Fruit fly (Drosophila melanogaster) whole organism, wandering third instar larva: ENCODE data around the gene Cpr76Ba.
A peak's percentile ranks its signal among the peaks of the same experiment; 100 is the strongest.

ENCODE experiments used
- Abd-B ChIP-seq: fragments of >200 bp; optimal IDR thresholded peaks from 2 replicates; lab custom pipeline; 2017; ENCODE audit warnings: missing biosample characterization, missing genetic modification characterization
- CG32264 ChIP-seq: fragments of 200-800 bp; sonication (Bioruptor generic); optimal IDR thresholded peaks from 2 replicates; lab custom pipeline; 2016; ENCODE audit warnings: missing biosample characterization, missing genetic modification characterization
- CG9705 ChIP-seq: fragments of 200-800 bp; sonication (Bioruptor generic); optimal IDR thresholded peaks from 2 replicates; lab custom pipeline; 2018; ENCODE audit warnings: missing biosample characterization, mild to moderate bottlenecking, missing genetic modification characterization
- Dfd ChIP-seq: fragments of >200 bp; optimal IDR thresholded peaks from 2 replicates; lab custom pipeline; 2017; ENCODE audit warnings: missing biosample characterization, missing genetic modification characterization
- GATAd ChIP-seq: sonication (Bioruptor generic); optimal IDR thresholded peaks from 2 replicates; lab custom pipeline; 2016; ENCODE audit warnings: missing biosample characterization, missing genetic modification characterization
- HLH106 ChIP-seq: fragments of 200-800 bp; optimal IDR thresholded peaks from 3 replicates; lab custom pipeline; 2019; ENCODE audit warnings: missing biosample characterization, mild to moderate bottlenecking, missing genetic modification characterization, moderate library complexity
- Hnf4 ChIP-seq: fragments of 200-800 bp; sonication (Bioruptor generic); optimal IDR thresholded peaks from 2 replicates; lab custom pipeline; 2016; ENCODE audit warnings: missing biosample characterization, mild to moderate bottlenecking, missing genetic modification characterization
- Hr78 ChIP-seq: fragments of >200 bp; optimal IDR thresholded peaks from 2 replicates; lab custom pipeline; 2017; ENCODE audit warnings: missing biosample characterization, missing genetic modification characterization
- Hr83 ChIP-seq: fragments of 200-300 bp; sonication (Bioruptor generic); optimal IDR thresholded peaks from 2 replicates; lab custom pipeline; 2016; ENCODE audit warnings: missing biosample characterization, mild to moderate bottlenecking, missing genetic modification characterization, moderate library complexity; ENCODE audit not compliant: poor library complexity, severe bottlenecking
- Jra ChIP-seq: sonication (Bioruptor generic); optimal IDR thresholded peaks from 2 replicates; lab custom pipeline; 2016; ENCODE audit warnings: missing biosample characterization, missing genetic modification characterization
- Mio ChIP-seq: sonication (Bioruptor generic); optimal IDR thresholded peaks from 2 replicates; lab custom pipeline; 2016; ENCODE audit warnings: missing biosample characterization, missing genetic modification characterization
- Myc ChIP-seq: fragments of >200 bp; optimal IDR thresholded peaks from 2 replicates; lab custom pipeline; 2017
- OdsH ChIP-seq: fragments of 200-800 bp; sonication (Bioruptor generic); optimal IDR thresholded peaks from 2 replicates; lab custom pipeline; 2016; ENCODE audit warnings: missing biosample characterization, mild to moderate bottlenecking, missing genetic modification characterization
- Rel ChIP-seq, 2 experiments: fragments of 200-800 bp; sonication (Bioruptor generic) in 1 of 2; optimal IDR thresholded peaks; 2 replicates in 1 of 2; 3 replicates in 1 of 2; lab custom pipeline; 2016 to 2019; ENCODE audit warnings: mild to moderate bottlenecking in 2 of 2, missing biosample characterization in 2 of 2, missing genetic modification characterization in 2 of 2, moderate library complexity in 1 of 2
- Vsx2 ChIP-seq: fragments of 200-300, 225-300 bp; sonication (Bioruptor generic); optimal IDR thresholded peaks from 2 replicates; lab custom pipeline; 2018; ENCODE audit warnings: missing biosample characterization, missing genetic modification characterization; ENCODE audit not compliant: partially characterized antibody
- br ChIP-seq: fragments of 200-800 bp; sonication (Bioruptor generic); optimal IDR thresholded peaks from 2 replicates; lab custom pipeline; 2016; ENCODE audit warnings: missing biosample characterization, missing genetic modification characterization
- brk ChIP-seq: fragments of 200-800 bp; sonication (Bioruptor generic); optimal IDR thresholded peaks from 2 replicates; lab custom pipeline; 2016; ENCODE audit warnings: missing biosample characterization, mild to moderate bottlenecking, missing genetic modification characterization
- dl ChIP-seq, 2 experiments: fragments of 175-275, 200-275 bp in 1 of 2; fragments of 200-275 bp in 1 of 2; sonication (Bioruptor generic); optimal IDR thresholded peaks; lab custom pipeline; 2018; ENCODE audit warnings: mild to moderate bottlenecking in 2 of 2, missing biosample characterization in 2 of 2, missing genetic modification characterization in 2 of 2, moderate library complexity in 2 of 2; ENCODE audit not compliant: partially characterized antibody in 2 of 2, insufficient read depth in 1 of 2
- dmrt93B ChIP-seq: fragments of 200-800 bp; sonication (Bioruptor generic); optimal IDR thresholded peaks from 2 replicates; lab custom pipeline; 2018; ENCODE audit warnings: missing biosample characterization, mild to moderate bottlenecking, missing genetic modification characterization
- dsf ChIP-seq: sonication (Bioruptor generic); optimal IDR thresholded peaks from 2 replicates; lab custom pipeline; 2016; ENCODE audit warnings: missing biosample characterization, missing genetic modification characterization, borderline replicate concordance
- ey ChIP-seq: fragments of 200-800 bp; sonication (Bioruptor generic); optimal IDR thresholded peaks from 2 replicates; lab custom pipeline; 2016; ENCODE audit warnings: missing biosample characterization, missing genetic modification characterization
- foxo ChIP-seq, 2 experiments: fragments of 200-800 bp; sonication (Bioruptor generic); optimal IDR thresholded peaks; 2 replicates in 1 of 2; 3 replicates in 1 of 2; lab custom pipeline; 2016 to 2017; ENCODE audit warnings: missing biosample characterization in 2 of 2, missing genetic modification characterization in 2 of 2
- fru ChIP-seq: fragments of 200-800 bp; sonication (Bioruptor generic); optimal IDR thresholded peaks from 3 replicates; lab custom pipeline; 2016; ENCODE audit warnings: missing biosample characterization, mild to moderate bottlenecking, missing genetic modification characterization
- h ChIP-seq: fragments of 200-800 bp; sonication (Bioruptor generic); optimal IDR thresholded peaks from 3 replicates; lab custom pipeline; 2016; ENCODE audit warnings: missing biosample characterization, mild to moderate bottlenecking, missing genetic modification characterization
- jim ChIP-seq: fragments of 175-275, 200-325 bp; sonication (Bioruptor generic); optimal IDR thresholded peaks from 2 replicates; lab custom pipeline; 2016; ENCODE audit warnings: missing biosample characterization, mild to moderate bottlenecking, missing genetic modification characterization
- lola ChIP-seq: fragments of >200 bp; optimal IDR thresholded peaks from 2 replicates; lab custom pipeline; 2017; ENCODE audit warnings: missing biosample characterization, missing genetic modification characterization
- pan ChIP-seq: fragments of >200 bp; optimal IDR thresholded peaks from 2 replicates; lab custom pipeline; 2017
- psq ChIP-seq: fragments of 200-800 bp; sonication (Bioruptor generic); optimal IDR thresholded peaks from 3 replicates; lab custom pipeline; 2017; ENCODE audit warnings: missing biosample characterization, mild to moderate bottlenecking, missing genetic modification characterization, moderate library complexity
- rgr ChIP-seq: fragments of 200-800 bp; sonication (Bioruptor generic); optimal IDR thresholded peaks from 3 replicates; lab custom pipeline; 2016; ENCODE audit warnings: missing biosample characterization, mild to moderate bottlenecking, missing genetic modification characterization
- sage ChIP-seq: fragments of 200-800 bp; sonication (Bioruptor generic); optimal IDR thresholded peaks from 2 replicates; lab custom pipeline; 2016; ENCODE audit warnings: missing biosample characterization, mild to moderate bottlenecking, missing genetic modification characterization
- sv ChIP-seq: fragments of 200-800 bp; sonication (Bioruptor generic); optimal IDR thresholded peaks from 3 replicates; lab custom pipeline; 2016; ENCODE audit warnings: missing biosample characterization, missing genetic modification characterization
- tai ChIP-seq: sonication (Bioruptor generic); optimal IDR thresholded peaks from 2 replicates; lab custom pipeline; 2016; ENCODE audit warnings: missing biosample characterization, missing genetic modification characterization
- usp ChIP-seq: fragments of >200 bp; optimal IDR thresholded peaks from 2 replicates; lab custom pipeline; 2017; ENCODE audit warnings: missing biosample characterization, missing genetic modification characterization
- woc ChIP-seq: sonication (Bioruptor generic); optimal IDR thresholded peaks from 2 replicates; lab custom pipeline; 2016; ENCODE audit warnings: missing biosample characterization, mild to moderate bottlenecking, missing genetic modification characterization

Cpr76Ba gene

dm6 chr3L:19524690-19525089 lies 6.6 kb upstream of the Cpr76Ba start:
- no peak for TF ChIP-seq woc (GFP tag; lab: Kevin White, UChicago)
- no peak for TF ChIP-seq Hr78
- TF ChIP-seq pan, result no peak
- TF ChIP-seq Mio (GFP tag; lab: Kevin White, UChicago), result no peak
- no peak for TF ChIP-seq CG9705 (GFP tag; lab: Kevin White, UChicago)
- no peak for TF ChIP-seq jim (GFP tag; lab: Kevin White, UChicago)
- no peak for TF ChIP-seq tai (GFP tag; lab: Kevin White, UChicago)
- no peak for TF ChIP-seq Myc (lab: Kevin White, UChicago)

- TF ChIP-seq Rel (GFP tag; optimal IDR thresholded peaks at IDR 0.05; lab: Kevin White, UChicago) (no peak), Rel (tag; optimal IDR thresholded peaks at IDR 0.05; lab: Kevin White, UChicago) (no peak), CG32264 (no peak), foxo (GFP tag; optimal IDR thresholded peaks at IDR 0.05; lab: Kevin White, UChicago) (no peak), Hr78 (no peak), woc (GFP tag; lab: Kevin White, UChicago) (no peak), br (GFP tag; lab: Kevin White, UChicago) (no peak), h (GFP tag; lab: Kevin White, UChicago) (no peak), Jra (GFP tag; lab: Kevin White, UChicago) (no peak), Myc (lab: Kevin White, UChicago) (no peak)
Measured at dm6 chr3L:19521093-19521492, 3.0 kb upstream of the Cpr76Ba start.

dm6 chr3L:19520645-19521044 lies 2.5 kb upstream of the Cpr76Ba start, which contains the start of gene Cpr76Bc:
Cpr76Bc (plus strand) TSS chr3L:19520945.
- TF ChIP-seq woc (GFP tag; lab: Kevin White, UChicago), result no peak
- TF ChIP-seq GATAd (GFP tag; lab: Kevin White, UChicago), result no peak
- TF ChIP-seq Hr78, result no peak
- no peak for TF ChIP-seq Rel (GFP tag; optimal IDR thresholded peaks at IDR 0.05; lab: Kevin White, UChicago)
- TF ChIP-seq Rel (tag; optimal IDR thresholded peaks at IDR 0.05; lab: Kevin White, UChicago), result no peak
- TF ChIP-seq sv (GFP tag; lab: Kevin White, UChicago), result no peak
- no peak for TF ChIP-seq usp (GFP tag; lab: Kevin White, UChicago)
- no peak for TF ChIP-seq Hr83 (GFP tag; lab: Kevin White, UChicago)
- no peak for TF ChIP-seq lola (GFP tag; lab: Kevin White, UChicago)
- TF ChIP-seq sage (GFP tag; lab: Kevin White, UChicago), result no peak
- no peak for TF ChIP-seq HLH106 (tag; lab: Kevin White, UChicago)
- TF ChIP-seq, all 38 proteins: peak for 0

dm6 chr3L:19519349-19519748 lies 1.2 kb upstream of the Cpr76Ba start, which contains the start of gene Cpr76Bb:
Cpr76Bb (plus strand) TSS chr3L:19519649.
- TF ChIP-seq tai (GFP tag; lab: Kevin White, UChicago) (no peak), pan (no peak), ey (GFP tag; lab: Kevin White, UChicago) (no peak), CG32264 (no peak), HLH106 (tag; lab: Kevin White, UChicago) (no peak), OdsH (GFP tag; lab: Kevin White, UChicago) (no peak), Abd-B (GFP tag; lab: Kevin White, UChicago) (no peak), usp (GFP tag; lab: Kevin White, UChicago) (no peak), dl (GFP tag; optimal IDR thresholded peaks at IDR 0.05; lab: Kevin White, UChicago; ENCODE audit: insufficient read depth in 1 of 2, partially characterized antibody in 2 of 2) (no peak), Jra (GFP tag; lab: Kevin White, UChicago) (no peak), foxo (GFP tag; optimal IDR thresholded peaks at IDR 0.05; lab: Kevin White, UChicago) (no peak), br (GFP tag; lab: Kevin White, UChicago) (no peak), woc (GFP tag; lab: Kevin White, UChicago) (no peak), fru (no peak), brk (GFP tag; lab: Kevin White, UChicago) (no peak), jim (GFP tag; lab: Kevin White, UChicago) (no peak), dsf (GFP tag; lab: Kevin White, UChicago) (no peak), Hr78 (no peak), Dfd (no peak), sv (GFP tag; lab: Kevin White, UChicago) (no peak)

- TF ChIP-seq fru (peak; percentile 55), foxo (GFP tag; optimal IDR thresholded peaks at IDR 0.05; lab: Kevin White, UChicago) (no peak), usp (GFP tag; lab: Kevin White, UChicago) (no peak), dl (GFP tag; optimal IDR thresholded peaks at IDR 0.05; lab: Kevin White, UChicago; ENCODE audit: insufficient read depth in 1 of 2, partially characterized antibody in 2 of 2) (no peak), psq (no peak), br (GFP tag; lab: Kevin White, UChicago) (peak; percentile 47), Rel (GFP tag; optimal IDR thresholded peaks at IDR 0.05; lab: Kevin White, UChicago) (no peak), Rel (tag; optimal IDR thresholded peaks at IDR 0.05; lab: Kevin White, UChicago) (no peak), sv (GFP tag; lab: Kevin White, UChicago) (peak; percentile 60), rgr (GFP tag; lab: Kevin White, UChicago) (peak; percentile 65), CG9705 (GFP tag; lab: Kevin White, UChicago) (peak; percentile 73), Hnf4 (GFP tag; lab: Kevin White, UChicago) (no peak), HLH106 (tag; lab: Kevin White, UChicago) (peak; percentile 66), Hr83 (GFP tag; lab: Kevin White, UChicago) (peak; percentile 83), jim (GFP tag; lab: Kevin White, UChicago) (no peak), CG32264 (no peak), h (GFP tag; lab: Kevin White, UChicago) (peak; percentile 62), tai (GFP tag; lab: Kevin White, UChicago) (no peak), dmrt93B (GFP tag; lab: Kevin White, UChicago) (peak; percentile 84), Vsx2 (no peak), lola (GFP tag; lab: Kevin White, UChicago) (no peak), pan (no peak), woc (GFP tag; lab: Kevin White, UChicago) (no peak), Myc (lab: Kevin White, UChicago) (peak; percentile 42)
Measured at dm6 chr3L:19516547-19516946, 1.6 kb downstream of the Cpr76Ba start.
